Fruit fly (Drosophila melanogaster) whole organism, prepupa: ENCODE measurements around the gene Pldn.

ENCODE experiments used
- Blimp-1 ChIP-seq: fragments of 200-800 bp; sonication (Bioruptor generic); optimal IDR thresholded peaks from 3 replicates; lab custom pipeline; 2017; ENCODE audit warnings: missing biosample characterization, missing genetic modification characterization, mild to moderate bottlenecking, moderate library complexity, missing genetic modification reagents
- CG10631 ChIP-seq: fragments of 200-800 bp; sonication (Bioruptor generic); optimal IDR thresholded peaks from 2 replicates; lab custom pipeline; 2016; ENCODE audit warnings: missing biosample characterization, missing genetic modification characterization
- CG11902 ChIP-seq: fragments of 200-800 bp; sonication (Bioruptor generic); optimal IDR thresholded peaks from 3 replicates; lab custom pipeline; 2016; ENCODE audit warnings: missing biosample characterization, missing genetic modification characterization
- CG1621 ChIP-seq: fragments of 200-800 bp; sonication (Bioruptor generic); optimal IDR thresholded peaks from 3 replicates; lab custom pipeline; 2018; ENCODE audit warnings: missing biosample characterization, mild to moderate bottlenecking, missing genetic modification characterization
- CG16779 ChIP-seq: fragments of 200-800 bp; sonication (Bioruptor generic); optimal IDR thresholded peaks from 3 replicates; lab custom pipeline; 2017; ENCODE audit warnings: missing biosample characterization, mild to moderate bottlenecking, missing genetic modification characterization
- CG3032 ChIP-seq: fragments of 200-800 bp; optimal IDR thresholded peaks from 2 replicates; lab custom pipeline; 2019; ENCODE audit warnings: missing biosample characterization, mild to moderate bottlenecking, missing genetic modification characterization, moderate library complexity
- CG32006 ChIP-seq: fragments of 200-800 bp; sonication (Bioruptor generic); optimal IDR thresholded peaks from 3 replicates; lab custom pipeline; 2017; ENCODE audit warnings: missing biosample characterization, mild to moderate bottlenecking, missing genetic modification characterization
- CG34406 ChIP-seq: fragments of 200-800 bp; sonication (Bioruptor generic); optimal IDR thresholded peaks from 3 replicates; lab custom pipeline; 2016; ENCODE audit warnings: missing biosample characterization, missing genetic modification characterization
- CG3919 ChIP-seq: fragments of 200-800 bp; sonication (Bioruptor generic); optimal IDR thresholded peaks from 3 replicates; lab custom pipeline; 2016; ENCODE audit warnings: missing biosample characterization, missing genetic modification characterization
- CG6276 ChIP-seq: fragments of 200-800 bp; sonication (Bioruptor generic); optimal IDR thresholded peaks from 2 replicates; lab custom pipeline; 2017; ENCODE audit warnings: missing biosample characterization, mild to moderate bottlenecking, missing genetic modification characterization
- CG8119 ChIP-seq: fragments of 200-800 bp; sonication (Bioruptor generic); IDR thresholded peaks from 3 replicates; pipeline ENCODE4 v1.3.6; 2022; ENCODE audit warnings: missing biosample characterization, missing genetic modification characterization
- CG8319 ChIP-seq: fragments of 200-800 bp; sonication (Bioruptor generic); optimal IDR thresholded peaks from 3 replicates; lab custom pipeline; 2016; ENCODE audit warnings: missing biosample characterization, missing genetic modification characterization
- CG9139 ChIP-seq: fragments of 200-800 bp; sonication (Bioruptor generic); optimal IDR thresholded peaks from 3 replicates; lab custom pipeline; 2017; ENCODE audit warnings: missing biosample characterization, mild to moderate bottlenecking, missing genetic modification characterization
- Eip75B ChIP-seq: fragments of 200-800 bp; sonication (Bioruptor generic); optimal IDR thresholded peaks from 3 replicates; lab custom pipeline; 2016; ENCODE audit warnings: missing biosample characterization, missing genetic modification characterization
- Eip78C ChIP-seq: fragments of 200-800 bp; sonication (Bioruptor generic); peaks from one replicate; lab custom pipeline; 2016; ENCODE audit warnings: missing biosample characterization, missing genetic modification characterization
- Eip93F ChIP-seq: fragments of 200-800 bp; sonication (Bioruptor generic); optimal IDR thresholded peaks from 2 replicates; lab custom pipeline; 2016; ENCODE audit warnings: missing biosample characterization, mild to moderate bottlenecking, missing genetic modification characterization
- Ets21C ChIP-seq: fragments of 200-800 bp; sonication (Bioruptor generic); optimal IDR thresholded peaks from 3 replicates; lab custom pipeline; 2016; ENCODE audit warnings: missing biosample characterization, missing genetic modification characterization
- Gug ChIP-seq: fragments of 200-800 bp; sonication (Bioruptor generic); IDR thresholded peaks from 2 replicates; pipeline ENCODE4 v1.3.6; 2022; ENCODE audit warnings: missing biosample characterization, missing genetic modification characterization
- Hr39 ChIP-seq: fragments of 200-800 bp; sonication (Bioruptor generic); optimal IDR thresholded peaks from 2 replicates; lab custom pipeline; 2016; ENCODE audit warnings: missing biosample characterization, missing genetic modification characterization
- Hr4 ChIP-seq: fragments of 200-800 bp; sonication (Bioruptor generic); optimal IDR thresholded peaks from 3 replicates; lab custom pipeline; 2016; ENCODE audit warnings: missing biosample characterization, missing genetic modification characterization
- Met ChIP-seq: fragments of 200-800 bp; sonication (Bioruptor generic); optimal IDR thresholded peaks from 3 replicates; lab custom pipeline; 2016; ENCODE audit warnings: missing biosample characterization, missing genetic modification characterization
- Smox ChIP-seq: fragments of 200-800 bp; sonication (Bioruptor generic); optimal IDR thresholded peaks from 3 replicates; lab custom pipeline; 2016; ENCODE audit warnings: missing biosample characterization, missing genetic modification characterization
- Sox102F ChIP-seq: fragments of 200-800 bp; sonication (Bioruptor generic); optimal IDR thresholded peaks from 2 replicates; lab custom pipeline; 2016; ENCODE audit warnings: missing biosample characterization, mild to moderate bottlenecking, missing genetic modification characterization
- achi ChIP-seq: fragments of 200-800 bp; sonication (Bioruptor generic); optimal IDR thresholded peaks from 3 replicates; lab custom pipeline; 2016; ENCODE audit warnings: missing biosample characterization, missing genetic modification characterization
- cyc ChIP-seq: fragments of 200-800 bp; sonication (Bioruptor generic); optimal IDR thresholded peaks from 3 replicates; lab custom pipeline; 2016; ENCODE audit warnings: missing biosample characterization, missing genetic modification characterization
- dsx ChIP-seq: fragments of 200-800 bp; optimal IDR thresholded peaks from 3 replicates; lab custom pipeline; 2019; ENCODE audit warnings: missing biosample characterization, mild to moderate bottlenecking, missing genetic modification characterization, moderate library complexity; ENCODE audit not compliant: poor library complexity, severe bottlenecking
- eg ChIP-seq: fragments of 200-800 bp; sonication (Bioruptor generic); IDR thresholded peaks from 3 replicates; pipeline ENCODE4 v1.3.6; 2022; ENCODE audit warnings: missing biosample characterization, missing genetic modification characterization
- esn ChIP-seq: fragments of 200-800 bp; sonication (Bioruptor generic); optimal IDR thresholded peaks from 2 replicates; lab custom pipeline; 2016; ENCODE audit warnings: missing biosample characterization, mild to moderate bottlenecking, missing genetic modification characterization, moderate library complexity
- fd59A ChIP-seq: fragments of 200-800 bp; sonication (Bioruptor generic); optimal IDR thresholded peaks from 2 replicates; lab custom pipeline; 2017; ENCODE audit warnings: missing biosample characterization, mild to moderate bottlenecking, missing genetic modification characterization, missing genetic modification reagents
- fkh ChIP-seq: fragments of 200-800 bp; sonication (Bioruptor generic); optimal IDR thresholded peaks from 3 replicates; lab custom pipeline; 2017; ENCODE audit warnings: missing biosample characterization, mild to moderate bottlenecking, missing genetic modification characterization, moderate library complexity
- net ChIP-seq: fragments of 200-800 bp; sonication (Bioruptor generic); optimal IDR thresholded peaks from 3 replicates; lab custom pipeline; 2016; ENCODE audit warnings: missing biosample characterization, missing genetic modification characterization
- pdm3 ChIP-seq: fragments of 200-800 bp; sonication (Bioruptor generic); optimal IDR thresholded peaks from 3 replicates; lab custom pipeline; 2016; ENCODE audit warnings: missing biosample characterization, missing genetic modification characterization
- spab ChIP-seq: fragments of 200-800 bp; sonication (Bioruptor generic); optimal IDR thresholded peaks from 2 replicates; lab custom pipeline; 2017; ENCODE audit warnings: missing biosample characterization, mild to moderate bottlenecking, missing genetic modification characterization, missing genetic modification reagents
- ss ChIP-seq, 2 experiments: fragments of 200-800 bp; sonication (Bioruptor generic); optimal IDR thresholded peaks; 2 replicates in 1 of 2; 3 replicates in 1 of 2; lab custom pipeline; 2017 to 2018; ENCODE audit warnings: mild to moderate bottlenecking in 2 of 2, missing biosample characterization in 2 of 2, missing genetic modification characterization in 2 of 2, moderate library complexity in 1 of 2
- svp ChIP-seq: fragments of 200-800 bp; sonication (Bioruptor generic); peaks from one replicate; lab custom pipeline; 2016; ENCODE audit warnings: missing biosample characterization, missing genetic modification characterization
- topi ChIP-seq: fragments of 200-800 bp; sonication (Bioruptor generic); optimal IDR thresholded peaks from 3 replicates; lab custom pipeline; 2016; ENCODE audit warnings: missing biosample characterization, missing genetic modification characterization
- vri ChIP-seq: fragments of 200-800 bp; sonication (Bioruptor generic); optimal IDR thresholded peaks from 3 replicates; lab custom pipeline; 2016; ENCODE audit warnings: missing biosample characterization, mild to moderate bottlenecking, missing genetic modification characterization

Pldn gene

DNA sequence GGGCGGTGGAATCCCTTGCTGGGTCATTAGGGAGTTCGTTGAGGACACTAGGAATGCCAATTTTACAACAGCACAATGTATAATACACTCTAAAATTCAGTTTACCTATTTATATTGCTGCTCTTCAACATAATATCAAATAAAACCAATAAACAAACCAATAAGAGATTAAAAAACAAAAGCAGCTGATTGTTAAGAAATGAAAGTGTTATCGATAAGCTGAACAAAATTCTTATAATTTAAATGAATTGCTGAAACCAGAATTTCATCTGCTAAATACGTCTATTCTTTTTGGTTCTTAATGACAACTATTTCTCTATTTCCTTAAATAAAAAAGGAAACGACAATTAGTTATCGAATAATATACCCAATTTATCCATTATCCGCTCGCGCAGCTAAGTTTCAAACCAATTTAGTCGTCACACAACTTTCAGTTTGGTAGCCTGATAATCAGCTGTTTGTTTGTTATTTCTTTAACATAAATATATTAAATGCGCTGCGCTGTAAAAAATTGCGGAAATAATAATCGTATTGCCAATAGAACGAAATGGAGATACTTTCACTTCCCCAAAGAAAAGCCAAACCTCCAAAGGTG is at the start of gene Pldn, which contains the start of gene CG14135:
Pldn (minus strand) TSS at position 197 of the 595 bp plus-strand sequence.
CG14135 (plus strand) TSS at position 369 of the 595 bp plus-strand sequence.
- no peak for TF ChIP-seq CG11902 (GFP tag; lab: Kevin White, UChicago)
- peak; percentile 38 for TF ChIP-seq Blimp-1
- TF ChIP-seq vri (GFP tag; lab: Kevin White, UChicago): no peak
- peak; percentile 2 for TF ChIP-seq CG3032
- no peak for TF ChIP-seq achi
- TF ChIP-seq CG8119: no peak
- peak; percentile 62 for TF ChIP-seq fkh (GFP tag; lab: Kevin White, UChicago)
- TF ChIP-seq pdm3 (GFP tag; lab: Kevin White, UChicago): no peak

DNA sequence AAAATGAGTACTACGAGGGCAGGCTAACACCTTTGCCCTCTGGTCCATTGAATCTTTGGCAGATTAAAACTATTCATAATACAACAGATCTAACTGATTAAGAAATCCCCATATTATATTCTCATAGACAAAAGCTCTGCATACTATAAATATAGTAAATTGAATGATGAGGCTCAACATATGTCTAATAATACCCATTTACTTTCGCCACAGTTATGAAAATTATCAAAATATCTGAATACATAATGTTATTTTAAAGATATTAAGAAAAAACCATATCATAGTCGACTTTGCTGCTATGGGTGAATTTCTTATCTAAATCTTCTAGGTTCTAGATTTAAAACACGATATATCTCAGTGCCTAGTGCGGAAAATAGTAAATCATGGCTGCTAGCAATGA is 40.6 kb upstream of the Pldn start, which contains the start of gene CG32087:
CG32087 (plus strand) TSS at position 301 of the 400 bp plus-strand sequence.
- TF ChIP-seq Ets21C (GFP tag; lab: Kevin White, UChicago) (no peak), CG3919 (GFP tag; lab: Kevin White, UChicago) (no peak), CG32006 (GFP tag; lab: Kevin White, UChicago) (no peak), Eip93F (GFP tag; lab: Kevin White, UChicago) (no peak), eg (GFP tag; lab: Robert Waterston, UW) (no peak), CG8319 (no peak), cyc (GFP tag; lab: Kevin White, UChicago) (no peak), spab (GFP tag; lab: Kevin White, UChicago) (no peak), CG34406 (no peak), Smox (GFP tag; lab: Kevin White, UChicago) (no peak)
- TF ChIP-seq, all 60 proteins: peak for 0

DNA sequence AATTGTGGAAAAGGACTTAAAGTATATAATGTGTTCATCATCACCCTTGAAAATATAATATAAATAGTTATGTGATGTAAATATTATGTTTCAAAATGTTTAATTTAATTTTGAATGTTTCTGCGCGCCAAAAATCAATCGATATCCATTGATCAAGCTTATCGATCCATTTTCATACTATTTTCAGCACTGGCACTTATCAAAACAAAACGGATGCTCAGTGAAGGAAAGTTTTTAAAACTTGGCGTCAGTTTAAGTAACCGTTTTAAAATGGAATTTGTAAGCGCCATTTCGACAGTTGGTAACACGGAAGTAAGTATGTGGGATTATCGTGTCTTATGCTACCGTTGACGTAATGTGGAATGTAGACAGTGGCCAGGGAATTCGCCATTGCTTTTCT is 36.9 kb upstream of the Pldn start, which contains the start of gene sunn:
sunn (plus strand) TSS at position 202 of the 400 bp plus-strand sequence.
- TF ChIP-seq dsx (GFP tag; lab: Kevin White, UChicago) (no peak), svp (GFP tag; lab: Kevin White, UChicago) (peak; percentile 42)
- TF ChIP-seq, all 60 proteins: peak for 1

DNA sequence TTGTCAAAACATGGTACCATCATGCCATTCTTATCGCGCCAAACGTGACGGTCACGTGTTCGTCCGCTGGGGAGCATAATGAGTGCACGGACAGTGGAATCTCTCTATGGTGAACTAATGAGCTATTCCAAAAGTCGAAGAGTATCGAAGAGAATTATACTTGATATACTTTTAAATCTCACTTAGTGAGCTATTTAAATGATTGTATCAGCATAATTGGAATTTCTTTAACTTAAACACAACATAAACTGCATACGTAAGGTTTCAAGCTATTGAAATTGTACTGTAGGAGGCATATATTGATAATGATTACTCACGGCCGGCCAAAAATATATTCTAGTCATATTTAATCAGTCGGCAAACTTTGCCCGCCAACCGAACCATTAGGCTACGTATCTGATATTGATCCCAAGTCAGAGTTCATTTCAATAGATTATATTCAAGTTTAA is 30.3 kb upstream of the Pldn start:
- no peak for TF ChIP-seq CG1621 (tag; lab: Kevin White, UChicago)
- TF ChIP-seq Hr39 (GFP tag; lab: Kevin White, UChicago): peak; percentile 8
- TF ChIP-seq CG6276 (GFP tag; lab: Kevin White, UChicago): no peak
- TF ChIP-seq pdm3 (GFP tag; lab: Kevin White, UChicago): no peak
- TF ChIP-seq Eip75B (GFP tag; lab: Kevin White, UChicago): no peak
- no peak for TF ChIP-seq ss (GFP tag; optimal IDR thresholded peaks at IDR 0.05; lab: Kevin White, UChicago)
- no peak for TF ChIP-seq CG16779 (tag; lab: Kevin White, UChicago)
- TF ChIP-seq svp (GFP tag; lab: Kevin White, UChicago): peak; percentile 87
- TF ChIP-seq dsx (GFP tag; lab: Kevin White, UChicago): no peak
- no peak for TF ChIP-seq Blimp-1
- no peak for TF ChIP-seq CG8319
- TF ChIP-seq CG9139: no peak
- no peak for TF ChIP-seq Sox102F (GFP tag; lab: Kevin White, UChicago)
- TF ChIP-seq Eip78C (GFP tag; lab: Kevin White, UChicago): peak; percentile 39
- TF ChIP-seq fd59A: no peak
- TF ChIP-seq cyc (GFP tag; lab: Kevin White, UChicago): no peak
- no peak for TF ChIP-seq CG10631
- TF ChIP-seq Met: peak; percentile 11
- no peak for TF ChIP-seq topi (GFP tag; lab: Kevin White, UChicago)
- TF ChIP-seq eg (GFP tag; lab: Robert Waterston, UW): no peak
- TF ChIP-seq esn: peak; percentile 10
- TF ChIP-seq Gug: no peak
- TF ChIP-seq achi: no peak
- no peak for TF ChIP-seq net (GFP tag; lab: Kevin White, UChicago)
- TF ChIP-seq spab (GFP tag; lab: Kevin White, UChicago): no peak
- TF ChIP-seq CG3919 (GFP tag; lab: Kevin White, UChicago): no peak
- TF ChIP-seq Hr4: no peak
